Worm (Caenorhabditis elegans): ENCODE data around the gene T25E4.1.

The T25E4.1 gene

DNA sequence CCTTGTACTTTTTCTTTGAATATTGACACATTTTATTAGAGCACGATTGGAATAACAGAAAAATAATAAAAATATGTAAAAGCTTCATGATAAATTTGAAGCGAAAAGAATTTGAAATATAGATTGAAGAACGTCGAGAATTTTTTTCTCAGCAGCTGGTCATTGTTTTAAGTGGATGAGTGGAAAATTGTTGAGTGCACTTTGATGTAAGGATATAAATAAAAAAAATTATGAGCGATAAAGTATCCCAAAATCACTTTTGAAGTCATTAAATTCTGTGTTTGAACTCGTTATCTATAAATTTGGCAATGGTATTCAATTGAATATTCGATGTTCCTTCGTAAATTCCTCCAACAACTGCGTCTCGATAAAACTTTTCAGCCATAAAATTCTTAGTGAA is 33.4 kb upstream of the T25E4.1 start, which contains the start of gene ins-13:
ins-13 (minus strand) TSS at position 101 of the 400 bp plus-strand sequence.
- no peak for TF ChIP-seq crh-2 (tag; optimal IDR thresholded peaks at IDR 0.05)
- TF ChIP-seq nhr-25 (tag; optimal IDR thresholded peaks at IDR 0.05): no peak
- no peak for TF ChIP-seq fos-1 (tag; optimal IDR thresholded peaks at IDR 0.05)
- no peak for TF ChIP-seq lin-11 (tag; optimal IDR thresholded peaks at IDR 0.05)
- no peak for TF ChIP-seq C34F6.9 (tag; optimal IDR thresholded peaks at IDR 0.05)
- TF ChIP-seq nhr-10 (tag; optimal IDR thresholded peaks at IDR 0.05): no peak

ce11 chrII:5547442-5547894 is 30.7 kb upstream of the T25E4.1 start, which contains the start of gene acdh-2:
acdh-2 (minus strand) TSS chrII:5547492.
- TF ChIP-seq ztf-4 (tag; optimal IDR thresholded peaks at IDR 0.05) (no peak), nhr-12 (tag; optimal IDR thresholded peaks at IDR 0.05) (no peak), dmd-4 (tag; optimal IDR thresholded peaks at IDR 0.05) (no peak), ZK546.5 (tag; optimal IDR thresholded peaks at IDR 0.05) (no peak), unc-39 (tag; optimal IDR thresholded peaks at IDR 0.05) (no peak), sma-9 (GFP tag; optimal IDR thresholded peaks at IDR 0.05) (no peak), sma-9 (tag; optimal IDR thresholded peaks at IDR 0.05) (no peak), nhr-77 (tag; optimal IDR thresholded peaks at IDR 0.05) (no peak), nhr-21 (tag; optimal IDR thresholded peaks at IDR 0.05) (no peak), aly-2 (tag; optimal IDR thresholded peaks at IDR 0.05) (no peak), nhr-11 (tag; optimal IDR thresholded peaks at IDR 0.05) (no peak), alr-1 (tag; optimal IDR thresholded peaks at IDR 0.05) (no peak), skn-1 (tag; optimal IDR thresholded peaks at IDR 0.05) (no peak), ztf-1 (GFP tag; conservative IDR thresholded peaks at IDR 0.05) (no peak), elt-3 (tag; optimal IDR thresholded peaks at IDR 0.05) (no peak), unc-55 (GFP tag; optimal IDR thresholded peaks at IDR 0.05) (no peak)

DNA sequence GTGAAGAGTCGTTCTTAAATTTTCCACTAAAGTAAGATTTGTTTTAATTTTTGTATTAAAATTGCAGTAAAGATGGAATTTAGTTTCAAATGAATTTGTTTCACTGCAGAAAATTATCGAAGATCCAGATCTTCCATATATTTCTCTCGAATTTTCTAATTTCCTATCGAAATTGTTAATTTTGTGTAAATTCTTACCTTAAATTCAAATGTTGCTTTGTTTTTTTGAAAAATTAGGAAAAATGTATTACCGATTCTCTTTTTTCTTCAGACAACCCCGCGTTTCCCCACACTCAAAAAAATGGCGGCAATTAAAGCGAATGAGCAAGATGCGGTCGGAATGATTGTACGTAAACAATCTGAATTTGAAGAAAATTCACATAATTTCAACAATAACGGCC is 28.4 kb upstream of the T25E4.1 start, which contains the start of gene C17C3.6:
C17C3.6 (plus strand) TSS at position 301 of the 400 bp plus-strand sequence.
- TF ChIP-seq F13H6.1 (tag; optimal IDR thresholded peaks at IDR 0.05): no peak
- no peak for TF ChIP-seq fos-1 (tag; optimal IDR thresholded peaks at IDR 0.05)
- TF ChIP-seq sma-9 (GFP tag; optimal IDR thresholded peaks at IDR 0.05): no peak
- no peak for TF ChIP-seq sma-9 (tag; optimal IDR thresholded peaks at IDR 0.05)
- no peak for TF ChIP-seq elt-3 (tag; optimal IDR thresholded peaks at IDR 0.05)
- no peak for TF ChIP-seq nhr-12 (tag; optimal IDR thresholded peaks at IDR 0.05)
- TF ChIP-seq nhr-129 (tag; optimal IDR thresholded peaks at IDR 0.05): no peak
- no peak for TF ChIP-seq lin-11 (tag; optimal IDR thresholded peaks at IDR 0.05)
- no peak for TF ChIP-seq lin-13 (GFP tag; optimal IDR thresholded peaks at IDR 0.05)
- no peak for TF ChIP-seq nhr-77 (tag; optimal IDR thresholded peaks at IDR 0.05)

- TF ChIP-seq mab-5 (tag; optimal IDR thresholded peaks at IDR 0.05): no peak
- no peak for TF ChIP-seq snpc-4 (tag; optimal IDR thresholded peaks at IDR 0.05)
- TF ChIP-seq sma-9 (GFP tag; optimal IDR thresholded peaks at IDR 0.05): no peak
- TF ChIP-seq sma-9 (tag; optimal IDR thresholded peaks at IDR 0.05): no peak
- no peak for TF ChIP-seq dmd-4 (tag; optimal IDR thresholded peaks at IDR 0.05)
- no peak for TF ChIP-seq R02D3.7 (tag; optimal IDR thresholded peaks at IDR 0.05)
- no peak for TF ChIP-seq C34F6.9 (tag; optimal IDR thresholded peaks at IDR 0.05)
These were observed 26.6 kb upstream of the T25E4.1 start, which contains the start of gene C17C3.5 for ce11 chrII:5551517-5551916. C17C3.5 (plus strand) TSS chrII:5551817.

ce11 chrII:5553531-5553930 is 24.6 kb upstream of the T25E4.1 start:
- TF ChIP-seq ama-1 (optimal IDR thresholded peaks at IDR 0.05) (no peak), aly-2 (tag; optimal IDR thresholded peaks at IDR 0.05) (no peak), fos-1 (tag; optimal IDR thresholded peaks at IDR 0.05) (peak; percentile 64), ztf-1 (GFP tag; conservative IDR thresholded peaks at IDR 0.05) (no peak), skn-1 (tag; optimal IDR thresholded peaks at IDR 0.05) (no peak), elt-3 (tag; optimal IDR thresholded peaks at IDR 0.05) (no peak), mbf-1 (tag; optimal IDR thresholded peaks at IDR 0.05) (no peak), lsy-2 (tag; optimal IDR thresholded peaks at IDR 0.05) (no peak), ztf-11 (tag; optimal IDR thresholded peaks at IDR 0.05) (no peak), ZK546.5 (tag; optimal IDR thresholded peaks at IDR 0.05) (no peak), nhr-23 (tag; optimal IDR thresholded peaks at IDR 0.05) (no peak), nhr-21 (tag; optimal IDR thresholded peaks at IDR 0.05) (no peak), nhr-129 (tag; optimal IDR thresholded peaks at IDR 0.05) (no peak), crh-2 (tag; optimal IDR thresholded peaks at IDR 0.05) (peak; percentile 19), nhr-10 (tag; optimal IDR thresholded peaks at IDR 0.05) (no peak), mdl-1 (tag; optimal IDR thresholded peaks at IDR 0.05) (no peak), C34F6.9 (tag; optimal IDR thresholded peaks at IDR 0.05) (no peak), mab-5 (tag; optimal IDR thresholded peaks at IDR 0.05) (no peak), blmp-1 (tag; optimal IDR thresholded peaks at IDR 0.05; ENCODE audit: insufficient read depth) (no peak), sma-9 (GFP tag; optimal IDR thresholded peaks at IDR 0.05) (peak; percentile 59), sma-9 (tag; optimal IDR thresholded peaks at IDR 0.05) (no peak), unc-55 (GFP tag; optimal IDR thresholded peaks at IDR 0.05) (no peak)
